Fruit fly (Drosophila melanogaster): ENCODE measurements around the gene Eip93F.

Eip93F gene

dm6 chr3R:21940172-21940571 is 8.7 kb upstream of the Eip93F start (continued):
- TF ChIP-seq dsx (GFP tag; optimal IDR thresholded peaks at IDR 0.05; ENCODE audit: poor library complexity, severe bottlenecking), result peak; percentile 57
- TF ChIP-seq CG11294 (GFP tag; IDR thresholded peaks at IDR 0.05), result no peak
- no peak for TF ChIP-seq lz (GFP tag; optimal IDR thresholded peaks at IDR 0.05)
- TF ChIP-seq CG11762 (GFP tag; optimal IDR thresholded peaks at IDR 0.05; ENCODE audit: insufficient read depth), result no peak
- TF ChIP-seq CG6163 (GFP tag; IDR thresholded peaks at IDR 0.05), result no peak
- no peak for TF ChIP-seq Eip75B (GFP tag; optimal IDR thresholded peaks at IDR 0.05)
- TF ChIP-seq Sox102F (GFP tag; optimal IDR thresholded peaks at IDR 0.05), result no peak
- no peak for TF ChIP-seq svp (GFP tag)
- TF ChIP-seq Met (GFP tag; optimal IDR thresholded peaks at IDR 0.05), result no peak
- TF ChIP-seq CG9139 (GFP tag; optimal IDR thresholded peaks at IDR 0.05), result no peak
- no peak for TF ChIP-seq CG3919 (GFP tag; optimal IDR thresholded peaks at IDR 0.05)
- no peak for TF ChIP-seq CG31627 (GFP tag; optimal IDR thresholded peaks at IDR 0.05)
- no peak for TF ChIP-seq CG11902 (GFP tag; optimal IDR thresholded peaks at IDR 0.05)
- TF ChIP-seq Sox14 (GFP tag; optimal IDR thresholded peaks at IDR 0.05), result no peak
- TF ChIP-seq topi (GFP tag; optimal IDR thresholded peaks at IDR 0.05), result no peak
- TF ChIP-seq Hr4 (GFP tag; optimal IDR thresholded peaks at IDR 0.05), result no peak
- TF ChIP-seq CG6854 (GFP tag; optimal IDR thresholded peaks at IDR 0.05), result no peak
- TF ChIP-seq CG32006 (GFP tag; optimal IDR thresholded peaks at IDR 0.05), result no peak
- peak; percentile 1 for TF ChIP-seq CG8319 (GFP tag; optimal IDR thresholded peaks at IDR 0.05)
- TF ChIP-seq Ets96B (tag; optimal IDR thresholded peaks at IDR 0.05), result peak; percentile 55
- peak; percentile 3 for TF ChIP-seq Sox15 (GFP tag; optimal IDR thresholded peaks at IDR 0.05)
- TF ChIP-seq CG4318 (GFP tag; optimal IDR thresholded peaks at IDR 0.05), result no peak
- TF ChIP-seq esn (GFP tag; optimal IDR thresholded peaks at IDR 0.05), result no peak
- no peak for TF ChIP-seq fd85E (GFP tag; optimal IDR thresholded peaks at IDR 0.05)
- no peak for TF ChIP-seq Eip93F (GFP tag; optimal IDR thresholded peaks at IDR 0.05)

dm6 chr3R:21940884-21941390 is 8.0 kb upstream of the Eip93F start:
- TF ChIP-seq vri (GFP tag; optimal IDR thresholded peaks at IDR 0.05), result no peak
- no peak for TF ChIP-seq CG31627 (GFP tag; optimal IDR thresholded peaks at IDR 0.05)
- no peak for TF ChIP-seq CG6792 (GFP tag; optimal IDR thresholded peaks at IDR 0.05)
- no peak for TF ChIP-seq Eip78C (GFP tag)
- TF ChIP-seq CG6854 (GFP tag; optimal IDR thresholded peaks at IDR 0.05), result no peak
- no peak for TF ChIP-seq OdsH (GFP tag; optimal IDR thresholded peaks at IDR 0.05)

- TF ChIP-seq Sox15 (GFP tag; optimal IDR thresholded peaks at IDR 0.05) (peak; percentile 94), CG9139 (GFP tag; optimal IDR thresholded peaks at IDR 0.05) (peak; percentile 95), fd59A (GFP tag; optimal IDR thresholded peaks at IDR 0.05) (peak; percentile 97), acj6 (GFP tag; optimal IDR thresholded peaks at IDR 0.05) (peak; percentile 93), Blimp-1 (GFP tag; optimal IDR thresholded peaks at IDR 0.05) (peak; percentile 79), CG11902 (GFP tag; optimal IDR thresholded peaks at IDR 0.05) (peak; percentile 93), Lpt (GFP tag; optimal IDR thresholded peaks at IDR 0.05) (peak; percentile 72), Sox102F (GFP tag; optimal IDR thresholded peaks at IDR 0.05) (peak; percentile 88), CG6163 (GFP tag; IDR thresholded peaks at IDR 0.05) (peak; percentile 87), Gug (GFP tag; IDR thresholded peaks at IDR 0.05) (peak; percentile 77), CG4318 (GFP tag; optimal IDR thresholded peaks at IDR 0.05) (peak; percentile 80), eg (GFP tag; IDR thresholded peaks at IDR 0.05) (peak; percentile 70), Smox (GFP tag; optimal IDR thresholded peaks at IDR 0.05) (peak; percentile 91), lz (GFP tag; optimal IDR thresholded peaks at IDR 0.05) (peak; percentile 94), CG6276 (GFP tag; optimal IDR thresholded peaks at IDR 0.05) (peak; percentile 72), Eip93F (GFP tag; optimal IDR thresholded peaks at IDR 0.05) (peak; percentile 72), CG11762 (GFP tag; optimal IDR thresholded peaks at IDR 0.05; ENCODE audit: insufficient read depth) (peak; percentile 91), Sox14 (GFP tag; optimal IDR thresholded peaks at IDR 0.05) (peak; percentile 92), CG8319 (GFP tag; optimal IDR thresholded peaks at IDR 0.05) (peak; percentile 91), CG1621 (tag; optimal IDR thresholded peaks at IDR 0.05) (peak; percentile 89), CG32006 (GFP tag; optimal IDR thresholded peaks at IDR 0.05) (peak; percentile 87), dac (GFP tag; optimal IDR thresholded peaks at IDR 0.05) (peak; percentile 60), Met (GFP tag; optimal IDR thresholded peaks at IDR 0.05) (peak; percentile 93), Ets21C (GFP tag; optimal IDR thresholded peaks at IDR 0.05) (peak; percentile 87), salr (GFP tag; optimal IDR thresholded peaks at IDR 0.05) (peak; percentile 90 to 93), esn (GFP tag; optimal IDR thresholded peaks at IDR 0.05) (peak; percentile 95), topi (GFP tag; optimal IDR thresholded peaks at IDR 0.05) (peak; percentile 93), CG6808 (GFP tag; optimal IDR thresholded peaks at IDR 0.05) (peak; percentile 97), CG16779 (tag; optimal IDR thresholded peaks at IDR 0.05) (peak; percentile 86), Hr4 (GFP tag; optimal IDR thresholded peaks at IDR 0.05) (peak; percentile 86), Ets96B (tag; optimal IDR thresholded peaks at IDR 0.05) (peak; percentile 97), fd85E (GFP tag; optimal IDR thresholded peaks at IDR 0.05) (peak; percentile 43), CG3919 (GFP tag; optimal IDR thresholded peaks at IDR 0.05) (peak; percentile 94), Hr39 (GFP tag; optimal IDR thresholded peaks at IDR 0.05) (peak; percentile 90), CG11294 (GFP tag; IDR thresholded peaks at IDR 0.05) (peak; percentile 68; the same call in 1 of the 2 replicates), vri (GFP tag; optimal IDR thresholded peaks at IDR 0.05) (peak; percentile 53)
These were observed 7.4 kb upstream of the Eip93F start for dm6 chr3R:21941426-21941924.

Measured in whole organism, prepupa.